Fruit fly (Drosophila melanogaster) whole organism, pupa: ENCODE results near the gene Ir67c.

Experiments
- CG10348 ChIP-seq: fragments of 200-800 bp; sonication (Bioruptor generic); IDR thresholded peaks from 2 replicates; pipeline ENCODE4 v1.3.6; 2022; ENCODE audit warnings: missing biosample characterization, missing genetic modification characterization
- CG13204 ChIP-seq: fragments of 200-800 bp; sonication (Bioruptor generic); optimal IDR thresholded peaks from 2 replicates; lab custom pipeline; 2018; ENCODE audit warnings: missing biosample characterization, mild to moderate bottlenecking, missing genetic modification characterization, moderate library complexity
- CG14655 ChIP-seq: fragments of 200-800 bp; sonication (Bioruptor generic); optimal IDR thresholded peaks from 3 replicates; lab custom pipeline; 2017; ENCODE audit warnings: mild to moderate bottlenecking, missing biosample characterization, missing genetic modification reagents, missing genetic modification characterization
- CG15710 ChIP-seq: fragments of 200-800 bp; sonication (Bioruptor generic); optimal IDR thresholded peaks from 2 replicates; lab custom pipeline; 2018; ENCODE audit warnings: missing biosample characterization, mild to moderate bottlenecking, missing genetic modification characterization, moderate library complexity
- CG32121 ChIP-seq: fragments of 200-800 bp; sonication (Bioruptor generic); IDR thresholded peaks from 2 replicates; pipeline ENCODE4 v1.3.6; 2022; ENCODE audit warnings: missing biosample characterization, missing genetic modification characterization
- CG34367 ChIP-seq: fragments of 200-800 bp; sonication (Bioruptor generic); optimal IDR thresholded peaks from 2 replicates; lab custom pipeline; 2018; ENCODE audit warnings: missing biosample characterization, mild to moderate bottlenecking, missing genetic modification characterization
- CG8159 ChIP-seq: fragments of 200-800 bp; sonication (Bioruptor generic); optimal IDR thresholded peaks from 3 replicates; lab custom pipeline; 2018; ENCODE audit warnings: missing biosample characterization, mild to moderate bottlenecking, missing genetic modification characterization, moderate library complexity
- CG8301 ChIP-seq: fragments of 200-800 bp; sonication (Bioruptor generic); optimal IDR thresholded peaks from 2 replicates; lab custom pipeline; 2018; ENCODE audit warnings: missing biosample characterization, mild to moderate bottlenecking, missing genetic modification characterization
- CG9948 ChIP-seq: fragments of 200-800 bp; sonication (Bioruptor generic); optimal IDR thresholded peaks from 2 replicates; lab custom pipeline; 2018; ENCODE audit warnings: missing biosample characterization, mild to moderate bottlenecking, missing genetic modification characterization, moderate library complexity
- EcR ChIP-seq: fragments of 200-800 bp; sonication (Bioruptor generic); optimal IDR thresholded peaks from 3 replicates; lab custom pipeline; 2019; ENCODE audit warnings: missing biosample characterization, missing genetic modification characterization, mild to moderate bottlenecking, moderate library complexity, missing genetic modification reagents
- Pif1B ChIP-seq: fragments of 200-800 bp; sonication (Bioruptor generic); optimal IDR thresholded peaks from 3 replicates; lab custom pipeline; 2016; ENCODE audit warnings: missing biosample characterization, missing genetic modification characterization
- Snoo ChIP-seq: fragments of 200-800 bp; sonication (Bioruptor generic); optimal IDR thresholded peaks from 3 replicates; lab custom pipeline; 2017; ENCODE audit warnings: missing biosample characterization, mild to moderate bottlenecking, missing genetic modification characterization, inconsistent platforms
- fd96Ca ChIP-seq: fragments of 200-800 bp; sonication (Bioruptor generic); IDR thresholded peaks from 3 replicates; pipeline ENCODE4 v1.3.6; 2022; ENCODE audit warnings: missing biosample characterization, missing genetic modification characterization
- rn ChIP-seq: fragments of 200-800 bp; sonication (Bioruptor generic); IDR thresholded peaks from 2 replicates; pipeline ENCODE4 v1.3.6; 2022; ENCODE audit warnings: missing biosample characterization, missing genetic modification characterization

- no peak for TF ChIP-seq CG13204 (GFP tag; lab: Kevin White, UChicago)
- no peak for TF ChIP-seq EcR (GFP tag; lab: Kevin White, UChicago)
- no peak for TF ChIP-seq CG32121 (GFP tag; lab: Robert Waterston, UW)
- no peak for TF ChIP-seq CG10348 (GFP tag; lab: Robert Waterston, UW)
- no peak for TF ChIP-seq fd96Ca
- TF ChIP-seq CG14655 (GFP tag; lab: Kevin White, UChicago): no peak
- no peak for TF ChIP-seq CG8159 (tag; lab: Kevin White, UChicago)
- TF ChIP-seq Snoo (tag; lab: Kevin White, UChicago): no peak
- TF ChIP-seq CG9948: no peak
- TF ChIP-seq CG8301 (tag; lab: Kevin White, UChicago): no peak
- no peak for TF ChIP-seq CG15710
- TF ChIP-seq Pif1B (GFP tag; lab: Kevin White, UChicago): no peak
- TF ChIP-seq rn (GFP tag; lab: Robert Waterston, UW): no peak
- TF ChIP-seq CG34367 (tag; lab: Kevin White, UChicago): no peak
Measured at dm6 chr3L:10409511-10409910, 24.4 kb downstream of the Ir67c start.
